Fruit fly (Drosophila melanogaster): ENCODE measurements around the gene CG12065.

DNA sequence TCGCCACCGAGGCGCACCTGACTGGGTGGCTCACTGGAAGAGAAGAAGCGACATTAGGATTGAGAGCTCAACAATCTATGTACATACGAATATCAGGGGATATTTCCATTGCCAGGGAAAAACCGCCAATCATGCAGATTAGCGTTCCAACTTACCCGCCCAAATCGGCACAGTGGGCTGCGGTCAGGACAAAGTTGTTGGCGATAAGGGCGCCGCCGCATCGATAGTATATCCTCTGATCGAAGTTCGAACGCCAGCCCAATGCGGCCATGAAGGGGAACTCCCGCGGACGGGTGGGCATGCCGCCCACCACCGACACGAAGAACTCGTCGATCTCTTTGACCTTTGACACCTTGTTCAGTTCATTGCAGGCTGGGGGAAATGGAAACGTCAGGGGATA lies 2.2 kb upstream of the CG12065 start:
- TF ChIP-seq CG12768 (GFP tag; optimal IDR thresholded peaks at IDR 0.05) (no peak), CG11617 (GFP tag; optimal IDR thresholded peaks at IDR 0.05) (no peak), Hr96 (GFP tag; optimal IDR thresholded peaks at IDR 0.05) (no peak), Mnt (GFP tag; optimal IDR thresholded peaks at IDR 0.05) (no peak), CG5204 (GFP tag; optimal IDR thresholded peaks at IDR 0.05) (no peak), tj (GFP tag; optimal IDR thresholded peaks at IDR 0.05) (no peak), cic (GFP tag; optimal IDR thresholded peaks at IDR 0.05) (no peak)

All from whole organism, adult.